Fruit fly (Drosophila melanogaster): ENCODE data around the gene BBS8.

BBS8 gene

dm6 chr2L:471021-471479 lies 48.4 kb downstream of the BBS8 start (continued):
- TF ChIP-seq CG6654 (GFP tag; optimal IDR thresholded peaks at IDR 0.05) (peak; percentile 27), Dref (GFP tag; IDR thresholded peaks at IDR 0.05) (no peak), toy (GFP tag; IDR thresholded peaks at IDR 0.05) (no peak), sob (GFP tag; IDR thresholded peaks at IDR 0.05) (no peak), ac (GFP tag; optimal IDR thresholded peaks at IDR 0.05) (no peak), eve (GFP tag; optimal IDR thresholded peaks at IDR 0.05) (no peak), CG14710 (tag; optimal IDR thresholded peaks at IDR 0.05) (peak; percentile 4), TFAM (GFP tag; optimal IDR thresholded peaks at IDR 0.05) (no peak), CG16815 (GFP tag; optimal IDR thresholded peaks at IDR 0.05) (peak; percentile 39), wek (GFP tag; optimal IDR thresholded peaks at IDR 0.05) (no peak), CG7839 (tag; optimal IDR thresholded peaks at IDR 0.05) (peak; percentile 76), CG12299 (tag; optimal IDR thresholded peaks at IDR 0.05) (peak; percentile 25), sc (optimal IDR thresholded peaks at IDR 0.05) (no peak), sc (GFP tag; optimal IDR thresholded peaks at IDR 0.05) (peak; percentile 19), ken (GFP tag; IDR thresholded peaks at IDR 0.05) (no peak), peb (GFP tag; IDR thresholded peaks at IDR 0.05) (no peak), Lhr (GFP tag; optimal IDR thresholded peaks at IDR 0.05) (no peak), Antp (GFP tag; optimal IDR thresholded peaks at IDR 0.05) (no peak), dmrt99B (tag; optimal IDR thresholded peaks at IDR 0.05) (peak; percentile 83), dm (GFP tag; optimal IDR thresholded peaks at IDR 0.05) (no peak), ewg (GFP tag; optimal IDR thresholded peaks at IDR 0.05) (peak; percentile 52), CG11398 (GFP tag; optimal IDR thresholded peaks at IDR 0.05) (no peak), CG5245 (GFP tag; optimal IDR thresholded peaks at IDR 0.05) (no peak), Bdp1 (GFP tag; optimal IDR thresholded peaks at IDR 0.05) (no peak), her (GFP tag; optimal IDR thresholded peaks at IDR 0.05) (no peak), corto (GFP tag; optimal IDR thresholded peaks at IDR 0.05) (no peak), aop (GFP tag; IDR thresholded peaks at IDR 0.05) (no peak), grn (GFP tag; optimal IDR thresholded peaks at IDR 0.05) (no peak), CG12155 (GFP tag; optimal IDR thresholded peaks at IDR 0.05) (peak; percentile 15), CG14441 (GFP tag; IDR thresholded peaks at IDR 0.05) (no peak), CG14965 (GFP tag; optimal IDR thresholded peaks at IDR 0.05; ENCODE audit: borderline replicate concordance) (no peak), CG12391 (tag; optimal IDR thresholded peaks at IDR 0.05) (peak; percentile 81), CkIIα-i1 (GFP tag; IDR thresholded peaks at IDR 0.05) (no peak), kay (GFP tag; optimal IDR thresholded peaks at IDR 0.05) (no peak), ci (GFP tag; IDR thresholded peaks at IDR 0.05) (no peak), CG31224 (GFP tag; IDR thresholded peaks at IDR 0.05) (no peak), btn (GFP tag; optimal IDR thresholded peaks at IDR 0.05) (no peak), Atf3 (GFP tag; optimal IDR thresholded peaks at IDR 0.05) (no peak), CG10543 (GFP tag; optimal IDR thresholded peaks at IDR 0.05) (no peak), CG8478 (optimal IDR thresholded peaks at IDR 0.05) (no peak), Sin3A (optimal IDR thresholded peaks at IDR 0.05) (no peak), Gug (GFP tag; IDR thresholded peaks at IDR 0.05) (0 out of 4 replicates have a peak, but pooled peaks have one; percentile 10), vvl (GFP tag; IDR thresholded peaks at IDR 0.05) (no peak), nmo (GFP tag; optimal IDR thresholded peaks at IDR 0.05) (peak; percentile 76), CG7786 (GFP tag; optimal IDR thresholded peaks at IDR 0.05) (no peak), onecut (GFP tag; IDR thresholded peaks at IDR 0.05) (peak; percentile 10), CG4424 (GFP tag; optimal IDR thresholded peaks at IDR 0.05) (peak; percentile 46), pan (optimal IDR thresholded peaks at IDR 0.05) (no peak), pan (GFP tag; optimal IDR thresholded peaks at IDR 0.05 in 1 of 2, IDR thresholded peaks at IDR 0.05 in 1 of 2) (no peak), Mad (GFP tag; optimal IDR thresholded peaks at IDR 0.05) (no peak), zfh2 (GFP tag; optimal IDR thresholded peaks at IDR 0.05) (no peak), MESR4 (GFP tag; optimal IDR thresholded peaks at IDR 0.05) (no peak), sima (GFP tag; optimal IDR thresholded peaks at IDR 0.05) (no peak), CG8089 (GFP tag; optimal IDR thresholded peaks at IDR 0.05) (no peak)
